Fruit fly (Drosophila melanogaster) Kc167 (cell line): ENCODE results near the gene Notum.

Experiments used
- Sin3A ChIP-seq: fragments of >200 bp; optimal IDR thresholded peaks from 2 replicates; lab custom pipeline; 2018; ENCODE audit warnings: missing external identifiers
- ttk ChIP-seq: sonication (Bioruptor generic); optimal IDR thresholded peaks from 2 replicates; lab custom pipeline; 2017; ENCODE audit warnings: missing external identifiers

dm6 chr3L:16013198-16013982 is 9.9 kb upstream of the Notum start:
- TF ChIP-seq Sin3A (lab: Kevin White, UChicago): no peak
- TF ChIP-seq ttk (lab: Kevin White, UChicago): no peak
